Worm (Caenorhabditis elegans): ENCODE data around the gene F54D12.1.

- TF ChIP-seq ama-1 (optimal IDR thresholded peaks at IDR 0.05) (no peak), ceh-36 (tag; optimal IDR thresholded peaks at IDR 0.05) (no peak)
Observed at ce11 chrII:1360257-1360656, 39.9 kb upstream of the F54D12.1 start.

Data from whole organism, early embryonic.